Worm (Caenorhabditis elegans) whole organism, L2 larva: ENCODE results near the gene F38A1.9.

Experiments used
- R02D3.7 ChIP-seq: fragments of 150-350 bp; optimal IDR thresholded peaks from 2 replicates; lab custom pipeline; 2014; ENCODE audit warnings: missing biosample characterization, missing genetic modification characterization
- blmp-1 ChIP-seq: sonication (generic microtip); optimal IDR thresholded peaks from 2 replicates; lab custom pipeline; 2017; ENCODE audit warnings: missing genetic modification characterization, mild to moderate bottlenecking, missing compliant biosample characterization, antibody characterized with exemption, moderate library complexity; ENCODE audit not compliant: insufficient read depth
- dmd-4 ChIP-seq: sonication (generic microtip); optimal IDR thresholded peaks from 2 replicates; lab custom pipeline; 2017; ENCODE audit warnings: missing biosample characterization, missing genetic modification characterization
- fos-1 ChIP-seq: fragments of 150-350 bp; optimal IDR thresholded peaks from 2 replicates; lab custom pipeline; 2014; ENCODE audit warnings: missing biosample characterization, missing genetic modification characterization
- lin-13 ChIP-seq: fragments of 150-350 bp; optimal IDR thresholded peaks from 2 replicates; lab custom pipeline; 2014; ENCODE audit warnings: missing biosample characterization, missing genetic modification reagents, missing genetic modification characterization
- sem-4 ChIP-seq: fragments of 150-350 bp; optimal IDR thresholded peaks from 2 replicates; lab custom pipeline; 2014; ENCODE audit warnings: missing biosample characterization, missing genetic modification reagents, missing genetic modification characterization
- skn-1 ChIP-seq: sonication (generic microtip); optimal IDR thresholded peaks from 2 replicates; lab custom pipeline; 2017; ENCODE audit warnings: missing biosample characterization, missing genetic modification characterization
- unc-39 ChIP-seq: fragments of 150-350 bp; optimal IDR thresholded peaks from 2 replicates; lab custom pipeline; 2014; ENCODE audit warnings: missing biosample characterization, missing genetic modification characterization

DNA sequence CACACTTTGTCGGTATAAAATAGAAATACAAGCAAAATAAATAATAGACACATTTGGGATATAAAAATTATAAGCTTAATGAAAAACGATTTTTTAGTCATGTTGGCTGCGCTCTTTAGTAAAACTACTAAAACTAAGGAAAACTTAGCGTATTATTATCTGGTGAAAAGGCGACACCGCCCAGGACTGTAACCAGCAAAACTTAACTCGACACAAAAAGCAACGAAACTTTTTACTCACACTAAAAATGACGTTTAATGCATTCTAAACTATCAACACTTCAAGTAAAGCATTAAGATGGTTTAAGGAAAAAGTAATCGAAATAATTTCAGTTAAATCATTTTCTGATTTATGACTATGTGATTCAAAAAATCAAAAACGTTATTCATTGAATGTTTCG lies 10.5 kb upstream of the F38A1.9 start, which contains the start of gene clec-167:
- TF ChIP-seq R02D3.7 = no peak
- TF ChIP-seq unc-39 (tag; lab: Kevin White, UChicago) = no peak
- no peak for TF ChIP-seq sem-4 (tag; lab: Kevin White, UChicago)
- TF ChIP-seq lin-13 (GFP tag; lab: Kevin White, UChicago) = no peak
- TF ChIP-seq skn-1 (tag; lab: Kevin White, UChicago) = no peak
- TF ChIP-seq blmp-1 (tag; lab: Kevin White, UChicago) = no peak
- no peak for TF ChIP-seq dmd-4 (tag; lab: Kevin White, UChicago)
- TF ChIP-seq fos-1 (tag; lab: Kevin White, UChicago) = no peak
